Fruit fly (Drosophila melanogaster) whole organism, embryonic: ENCODE measurements around the gene CG7879.

Source experiments
- Abd-B ChIP-seq: fragments of 200-800 bp; sonication (Bioruptor generic); optimal IDR thresholded peaks from 2 replicates; lab custom pipeline; 2018; ENCODE audit warnings: missing biosample characterization, mild to moderate bottlenecking, missing genetic modification characterization, moderate library complexity
- Bgb ChIP-seq: fragments of 200-800 bp; sonication (Bioruptor generic); IDR thresholded peaks from 2 replicates; pipeline ENCODE4 v1.3.6; 2022; ENCODE audit warnings: missing biosample characterization, missing genetic modification characterization; ENCODE audit not compliant: partially characterized antibody
- BtbVII ChIP-seq: fragments of 200-800 bp; sonication (Bioruptor generic); optimal IDR thresholded peaks from 3 replicates; lab custom pipeline; 2017; ENCODE audit warnings: missing biosample characterization, mild to moderate bottlenecking, missing genetic modification characterization
- C15 ChIP-seq: fragments of 200-800 bp; sonication (Bioruptor generic); IDR thresholded peaks from 3 replicates; pipeline ENCODE4 v1.3.6; 2022; ENCODE audit warnings: missing biosample characterization, missing genetic modification characterization
- CG10366 ChIP-seq: fragments of 200-800 bp; sonication (Bioruptor generic); IDR thresholded peaks from 2 replicates; pipeline ENCODE4 v1.3.6; 2022; ENCODE audit warnings: missing biosample characterization, missing genetic modification characterization
- CG10543 ChIP-seq: fragments of 200-800 bp; sonication (Bioruptor generic); optimal IDR thresholded peaks from 3 replicates; lab custom pipeline; 2017; ENCODE audit warnings: missing biosample characterization, mild to moderate bottlenecking, missing genetic modification characterization, moderate library complexity
- CG10654 ChIP-seq: fragments of 200-800 bp; sonication (Bioruptor generic); optimal IDR thresholded peaks from 2 replicates; lab custom pipeline; 2016; ENCODE audit warnings: missing biosample characterization, missing genetic modification characterization
- CG12071 ChIP-seq: fragments of 200-800 bp; sonication (Bioruptor generic); optimal IDR thresholded peaks from 3 replicates; lab custom pipeline; 2018; ENCODE audit warnings: missing biosample characterization, mild to moderate bottlenecking, missing genetic modification characterization
- CG16815 ChIP-seq: fragments of 200-800 bp; sonication (Bioruptor generic); optimal IDR thresholded peaks from 3 replicates; lab custom pipeline; 2017; ENCODE audit warnings: missing biosample characterization, mild to moderate bottlenecking, missing genetic modification characterization
- CG16863 ChIP-seq: fragments of 200-800 bp; sonication (Bioruptor generic); optimal IDR thresholded peaks from 3 replicates; lab custom pipeline; 2016; ENCODE audit warnings: missing biosample characterization, missing genetic modification characterization
- CG1832 ChIP-seq: fragments of 200-800 bp; sonication (Bioruptor generic); optimal IDR thresholded peaks from 2 replicates; lab custom pipeline; 2017; ENCODE audit warnings: missing biosample characterization, mild to moderate bottlenecking, missing genetic modification characterization, inconsistent platforms
- CG18599 ChIP-seq: fragments of 200-800 bp; sonication (Bioruptor generic); optimal IDR thresholded peaks from 3 replicates; lab custom pipeline; 2017; ENCODE audit warnings: missing biosample characterization, missing genetic modification characterization, mild to moderate bottlenecking, moderate library complexity, missing genetic modification reagents
- CG18764 ChIP-seq: fragments of 200-800 bp; sonication (Bioruptor generic); optimal IDR thresholded peaks from 3 replicates; lab custom pipeline; 2016; ENCODE audit warnings: missing biosample characterization, missing genetic modification characterization
- CG2120 ChIP-seq: fragments of 200-800 bp; sonication (Bioruptor generic); optimal IDR thresholded peaks from 3 replicates; lab custom pipeline; 2016; ENCODE audit warnings: missing biosample characterization, missing genetic modification characterization
- CG2199 ChIP-seq: fragments of 200-800 bp; sonication (Bioruptor generic); IDR thresholded peaks from 3 replicates; pipeline ENCODE4 v1.3.6; 2022; ENCODE audit warnings: missing biosample characterization, missing genetic modification characterization
- CG4424 ChIP-seq: fragments of 200-800 bp; sonication (Bioruptor generic); optimal IDR thresholded peaks from 3 replicates; lab custom pipeline; 2016; ENCODE audit warnings: missing biosample characterization, missing genetic modification characterization
- CG4617 ChIP-seq: fragments of 200-800 bp; sonication (Bioruptor generic); optimal IDR thresholded peaks from 3 replicates; lab custom pipeline; 2016; ENCODE audit warnings: missing biosample characterization, missing genetic modification characterization, borderline replicate concordance
- CG4730 ChIP-seq: fragments of 200-800 bp; sonication (Bioruptor generic); IDR thresholded peaks from 2 replicates; pipeline ENCODE4 v1.3.6; 2022; ENCODE audit warnings: missing biosample characterization, missing genetic modification characterization
- CG6254 ChIP-seq: fragments of 200-800 bp; sonication (Bioruptor generic); optimal IDR thresholded peaks from 3 replicates; lab custom pipeline; 2017; ENCODE audit warnings: mild to moderate bottlenecking, missing biosample characterization, missing genetic modification reagents, missing genetic modification characterization
- CG6272 ChIP-seq: fragments of 200-800 bp; sonication (Bioruptor generic); IDR thresholded peaks from 2 replicates; pipeline ENCODE4 v1.3.6; 2022; ENCODE audit warnings: missing biosample characterization, missing genetic modification characterization
- CG9215 ChIP-seq: fragments of 200-800 bp; sonication (Bioruptor generic); IDR thresholded peaks from 2 replicates; pipeline ENCODE4 v1.3.6; 2022; ENCODE audit warnings: missing biosample characterization, missing genetic modification characterization
- CTCF ChIP-seq: fragments of 200-800 bp; sonication (Bioruptor generic); optimal IDR thresholded peaks from 2 replicates; lab custom pipeline; 2017; ENCODE audit warnings: missing biosample characterization, mild to moderate bottlenecking, missing genetic modification characterization, moderate library complexity
- Dll ChIP-seq: fragments of 200-800 bp; sonication (Bioruptor generic); IDR thresholded peaks from 4 replicates; pipeline ENCODE4 v1.3.6; 2022; ENCODE audit warnings: missing biosample characterization, missing genetic modification characterization; ENCODE audit not compliant: partially characterized antibody
- Eip74EF ChIP-seq, 2 experiments: fragments of 200-800 bp in 1 of 2; fragments of >200 bp in 1 of 2; sonication (Bioruptor generic) in 1 of 2; optimal IDR thresholded peaks; 2 replicates each; lab custom pipeline; 2017 to 2019; ENCODE audit warnings: missing biosample characterization in 2 of 2, missing genetic modification characterization in 2 of 2, mild to moderate bottlenecking in 1 of 2, moderate library complexity in 1 of 2
- Fer1 ChIP-seq: fragments of 200-800 bp; sonication (Bioruptor generic); optimal IDR thresholded peaks from 2 replicates; lab custom pipeline; 2017; ENCODE audit warnings: missing biosample characterization, mild to moderate bottlenecking, missing genetic modification characterization
- Fer3 ChIP-seq: fragments of 200-800 bp; sonication (Bioruptor generic); optimal IDR thresholded peaks from 2 replicates; lab custom pipeline; 2018; ENCODE audit warnings: missing biosample characterization, mild to moderate bottlenecking, missing genetic modification characterization, moderate library complexity
- Hr39 ChIP-seq: fragments of >200 bp; optimal IDR thresholded peaks from 2 replicates; lab custom pipeline; 2017
- Kr ChIP-seq: fragments of 200-800 bp; sonication (Bioruptor generic); optimal IDR thresholded peaks from 2 replicates; lab custom pipeline; 2017; ENCODE audit warnings: missing biosample characterization, mild to moderate bottlenecking, missing genetic modification characterization
- Lhr ChIP-seq: fragments of 200-800 bp; sonication (Bioruptor generic); optimal IDR thresholded peaks from 3 replicates; lab custom pipeline; 2017; ENCODE audit warnings: mild to moderate bottlenecking, missing biosample characterization, missing genetic modification reagents, missing genetic modification characterization
- NC2α ChIP-seq: fragments of 200-800 bp; sonication (Bioruptor generic); optimal IDR thresholded peaks from 2 replicates; lab custom pipeline; 2016; ENCODE audit warnings: missing biosample characterization, missing genetic modification characterization
- NfI ChIP-seq: fragments of 200-800 bp; sonication (Bioruptor generic); optimal IDR thresholded peaks from 3 replicates; lab custom pipeline; 2018; ENCODE audit warnings: missing biosample characterization, mild to moderate bottlenecking, missing genetic modification characterization, moderate library complexity
- Rfx ChIP-seq: fragments of 200-800 bp; sonication (Bioruptor generic); IDR thresholded peaks from 2 replicates; pipeline ENCODE4 v1.3.6; 2022; ENCODE audit warnings: missing biosample characterization, missing genetic modification characterization
- Sin3A ChIP-seq: fragments of >200 bp; optimal IDR thresholded peaks from 2 replicates; lab custom pipeline; 2018
- chinmo ChIP-seq: fragments of 200-800 bp; sonication (Bioruptor generic); IDR thresholded peaks from 4 replicates; pipeline ENCODE4 v1.3.6; 2022; ENCODE audit warnings: missing biosample characterization, missing genetic modification characterization; ENCODE audit not compliant: partially characterized antibody
- crol ChIP-seq: fragments of 200-800 bp; sonication (Bioruptor generic); IDR thresholded peaks from 2 replicates; pipeline ENCODE4 v1.3.6; 2022; ENCODE audit warnings: missing biosample characterization, missing genetic modification characterization
- dm ChIP-seq: fragments of 200-800 bp; sonication (Bioruptor generic); optimal IDR thresholded peaks from 3 replicates; lab custom pipeline; 2016; ENCODE audit warnings: missing biosample characterization, missing genetic modification characterization
- dmrt99B ChIP-seq: fragments of 200-800 bp; sonication (Bioruptor generic); optimal IDR thresholded peaks from 2 replicates; lab custom pipeline; 2018; ENCODE audit warnings: missing biosample characterization, mild to moderate bottlenecking, missing genetic modification characterization, moderate library complexity
- fd3F ChIP-seq: fragments of 200-800 bp; sonication (Bioruptor generic); optimal IDR thresholded peaks from 2 replicates; lab custom pipeline; 2018; ENCODE audit warnings: missing biosample characterization, mild to moderate bottlenecking, missing genetic modification characterization, moderate library complexity
- klu ChIP-seq: fragments of 200-800 bp; sonication (Bioruptor generic); IDR thresholded peaks from 2 replicates; pipeline ENCODE4 v1.3.6; 2022; ENCODE audit warnings: missing biosample characterization, missing genetic modification characterization
- pan ChIP-seq, 4 experiments: fragments of >200 bp in 3 of 4; fragments of 200-800 bp in 1 of 4; sonication (Bioruptor generic) in 1 of 4; optimal IDR thresholded peaks in 3 of 4; IDR thresholded peaks in 1 of 4; 2 replicates each; pipeline versions ENCODE4 v1.3.6 to Lab custom; 2017 to 2022; ENCODE audit warnings: missing biosample characterization in 2 of 4, missing genetic modification characterization in 2 of 4, mixed read lengths in 1 of 4
- schlank ChIP-seq: fragments of 200-800 bp; sonication (Bioruptor generic); optimal IDR thresholded peaks from 2 replicates; lab custom pipeline; 2018; ENCODE audit warnings: missing biosample characterization, mild to moderate bottlenecking, missing genetic modification characterization
- sens-2 ChIP-seq: fragments of 200-800 bp; sonication (Bioruptor generic); IDR thresholded peaks from 2 replicates; pipeline ENCODE4 v1.3.6; 2022; ENCODE audit warnings: missing biosample characterization, missing genetic modification characterization
- sima ChIP-seq: fragments of 200-800 bp; sonication (Bioruptor generic); optimal IDR thresholded peaks from 2 replicates; lab custom pipeline; 2016; ENCODE audit warnings: missing biosample characterization, missing genetic modification characterization
- sug ChIP-seq: fragments of 200-800 bp; optimal IDR thresholded peaks from 2 replicates; lab custom pipeline; 2019; ENCODE audit warnings: missing biosample characterization, mild to moderate bottlenecking, missing genetic modification characterization, moderate library complexity
- toy ChIP-seq: fragments of 200-800 bp; sonication (Bioruptor generic); IDR thresholded peaks from 2 replicates; pipeline ENCODE4 v1.3.6; 2022; ENCODE audit warnings: missing biosample characterization, missing genetic modification characterization
- trh ChIP-seq: fragments of 200-800 bp; sonication (Bioruptor generic); optimal IDR thresholded peaks from 2 replicates; lab custom pipeline; 2016; ENCODE audit warnings: missing biosample characterization, missing genetic modification characterization
- unpg ChIP-seq: fragments of 200-800 bp; sonication (Bioruptor generic); optimal IDR thresholded peaks from 3 replicates; lab custom pipeline; 2018; ENCODE audit warnings: missing biosample characterization, mild to moderate bottlenecking, missing genetic modification characterization, moderate library complexity
- z ChIP-seq: fragments of 200-800 bp; sonication (Bioruptor generic); IDR thresholded peaks from 3 replicates; pipeline ENCODE4 v1.3.6; 2022; ENCODE audit warnings: missing biosample characterization, missing genetic modification characterization
- zen2 ChIP-seq: fragments of 200-800 bp; sonication (Bioruptor generic); IDR thresholded peaks from 3 replicates; pipeline ENCODE4 v1.3.6; 2022; ENCODE audit warnings: missing biosample characterization, missing genetic modification characterization; ENCODE audit not compliant: partially characterized antibody

Gene CG7879

DNA sequence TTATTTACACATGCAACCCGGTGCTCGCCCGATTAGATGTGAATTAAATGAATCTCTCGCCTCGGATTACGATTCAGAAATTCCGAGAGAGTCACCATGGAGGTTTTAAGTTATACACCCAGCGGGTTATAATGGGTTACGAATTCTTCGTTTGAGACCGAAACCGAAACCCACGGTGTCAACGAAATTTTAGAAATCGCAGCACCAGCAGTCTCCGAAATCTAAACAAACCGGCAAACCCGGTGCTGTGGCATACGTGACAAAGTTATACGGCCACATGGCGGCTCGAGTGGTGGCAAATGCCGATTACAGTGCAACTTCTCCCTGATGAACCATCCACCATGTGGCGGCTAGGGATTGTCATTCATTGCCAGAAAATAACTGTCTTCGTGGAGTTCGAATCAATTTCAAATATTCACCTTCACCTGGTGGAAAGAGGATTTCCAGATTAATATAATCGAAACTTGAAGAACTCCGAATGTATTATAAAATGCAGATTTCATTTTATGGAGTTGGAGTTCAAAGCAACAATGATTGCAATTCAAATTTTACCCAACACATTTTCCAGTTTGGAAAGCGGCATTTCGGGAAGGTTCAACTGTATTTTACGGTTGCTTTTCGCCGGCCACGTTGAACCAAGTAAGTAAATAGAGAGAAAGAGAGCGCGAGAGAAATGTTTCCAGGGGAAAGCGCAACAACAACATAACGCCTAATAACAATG is 52.4 kb downstream of the CG7879 start (continued):
- TF ChIP-seq BtbVII (GFP tag; lab: Kevin White, UChicago), result peak; percentile 26
- no peak for TF ChIP-seq toy (GFP tag; lab: Robert Waterston, UW)
- TF ChIP-seq fd3F (GFP tag; lab: Kevin White, UChicago), result peak; percentile 17
- TF ChIP-seq CG10366 (GFP tag; lab: Robert Waterston, UW), result no peak; the same call in 1 of the 2 replicates
- peak; percentile 74 for TF ChIP-seq CG4424 (GFP tag; lab: Kevin White, UChicago)
- no peak for TF ChIP-seq CG1832 (GFP tag; lab: Kevin White, UChicago)
- TF ChIP-seq unpg (GFP tag; lab: Kevin White, UChicago), result peak; percentile 69
- peak; percentile 58 for TF ChIP-seq Lhr
- peak; percentile 33 for TF ChIP-seq CG18764 (GFP tag; lab: Kevin White, UChicago)
- TF ChIP-seq CG4617, result peak; percentile 28
- TF ChIP-seq Bgb (GFP tag; lab: Robert Waterston, UW), result no peak
- no peak for TF ChIP-seq Hr39 (lab: Kevin White, UChicago)
- TF ChIP-seq dmrt99B (tag; lab: Kevin White, UChicago), result peak; percentile 84
- TF ChIP-seq CG2120 (GFP tag; lab: Kevin White, UChicago), result peak; percentile 64
- TF ChIP-seq CG16863 (GFP tag; lab: Kevin White, UChicago), result peak; percentile 70
- no peak for TF ChIP-seq Dll (GFP tag; lab: Robert Waterston, UW)
- TF ChIP-seq CTCF (GFP tag; lab: Kevin White, UChicago), result peak; percentile 25
- peak in 1 of 2 experiments; percentile 75 for TF ChIP-seq Eip74EF (GFP tag; optimal IDR thresholded peaks at IDR 0.05; lab: Kevin White, UChicago)
- TF ChIP-seq crol (GFP tag; lab: Robert Waterston, UW), result no peak
- TF ChIP-seq CG10654, result peak; percentile 49
- TF ChIP-seq sima (GFP tag; lab: Kevin White, UChicago), result no peak
- TF ChIP-seq Rfx (GFP tag; lab: Robert Waterston, UW), result peak; percentile 46
- TF ChIP-seq chinmo (GFP tag; lab: Robert Waterston, UW), result no peak
- peak; percentile 73 for TF ChIP-seq Abd-B (GFP tag; lab: Kevin White, UChicago)
- peak; percentile 54 for TF ChIP-seq trh
- TF ChIP-seq CG9215 (GFP tag; lab: Robert Waterston, UW), result peak; percentile 37; the same call in 1 of the 2 replicates
- peak; percentile 76; the same call in 2 of the 3 replicates for TF ChIP-seq CG2199
- TF ChIP-seq Kr (GFP tag; lab: Kevin White, UChicago), result no peak
- TF ChIP-seq CG16815 (GFP tag; lab: Kevin White, UChicago), result peak; percentile 70
- TF ChIP-seq CG12071 (GFP tag; lab: Kevin White, UChicago), result peak; percentile 53
- TF ChIP-seq CG18599 (GFP tag; lab: Kevin White, UChicago), result peak; percentile 70
- TF ChIP-seq CG4730 (GFP tag; lab: Robert Waterston, UW), result peak; percentile 41
- peak; percentile 71 for TF ChIP-seq dm (GFP tag; lab: Kevin White, UChicago)
- 0 out of 2 replicates have a peak, but pooled peaks have one; percentile 32 for TF ChIP-seq sens-2
- TF ChIP-seq CG6254 (GFP tag; lab: Kevin White, UChicago), result peak; percentile 70
- TF ChIP-seq Fer1 (GFP tag; lab: Kevin White, UChicago), result peak; percentile 13
- peak; percentile 65 for TF ChIP-seq CG10543
- TF ChIP-seq C15 (GFP tag; lab: Robert Waterston, UW), result no peak
- peak; percentile 68 for TF ChIP-seq NfI
- no peak for TF ChIP-seq Sin3A (lab: Kevin White, UChicago)
- peak; percentile 19; the same call in 1 of the 2 replicates for TF ChIP-seq klu (GFP tag; lab: Robert Waterston, UW)
- no peak for TF ChIP-seq zen2 (GFP tag; lab: Robert Waterston, UW)
- TF ChIP-seq Fer3 (tag; lab: Kevin White, UChicago), result no peak
- TF ChIP-seq pan (optimal IDR thresholded peaks at IDR 0.05; lab: Kevin White, UChicago), result no peak
- TF ChIP-seq pan (GFP tag; optimal IDR thresholded peaks at IDR 0.05 in 1 of 2, IDR thresholded peaks at IDR 0.05 in 1 of 2), result peak in 1 of 2 experiments; percentile 46
- peak; percentile 51 for TF ChIP-seq CG6272 (GFP tag; lab: Robert Waterston, UW)
- no peak for TF ChIP-seq schlank (tag; lab: Kevin White, UChicago)
- TF ChIP-seq sug (tag; lab: Kevin White, UChicago), result no peak
- no peak for TF ChIP-seq z (GFP tag; lab: Robert Waterston, UW)
- TF ChIP-seq NC2α (GFP tag; lab: Kevin White, UChicago), result peak; percentile 10
